Fruit fly (Drosophila melanogaster) whole organism, prepupa: Measurements from ENCODE around the gene RpS27A.

Experiments
- Blimp-1 ChIP-seq: fragments of 200-800 bp; sonication (Bioruptor generic); optimal IDR thresholded peaks from 3 replicates; lab custom pipeline; 2017; ENCODE audit warnings: missing biosample characterization, missing genetic modification characterization, mild to moderate bottlenecking, moderate library complexity, missing genetic modification reagents
- CG10631 ChIP-seq: fragments of 200-800 bp; sonication (Bioruptor generic); optimal IDR thresholded peaks from 2 replicates; lab custom pipeline; 2016; ENCODE audit warnings: missing biosample characterization, missing genetic modification characterization
- CG11762 ChIP-seq: fragments of 200-800 bp; sonication (Bioruptor generic); optimal IDR thresholded peaks from 3 replicates; lab custom pipeline; 2016; ENCODE audit warnings: missing biosample characterization, missing genetic modification characterization; ENCODE audit not compliant: insufficient read depth
- CG15336 ChIP-seq: fragments of 200-800 bp; sonication (Bioruptor generic); IDR thresholded peaks from 2 replicates; pipeline ENCODE4 v1.3.6; 2022; ENCODE audit warnings: missing biosample characterization, missing genetic modification characterization
- CG16779 ChIP-seq: fragments of 200-800 bp; sonication (Bioruptor generic); optimal IDR thresholded peaks from 3 replicates; lab custom pipeline; 2017; ENCODE audit warnings: missing biosample characterization, mild to moderate bottlenecking, missing genetic modification characterization
- CG3032 ChIP-seq: fragments of 200-800 bp; optimal IDR thresholded peaks from 2 replicates; lab custom pipeline; 2019; ENCODE audit warnings: missing biosample characterization, mild to moderate bottlenecking, missing genetic modification characterization, moderate library complexity
- CG31627 ChIP-seq: fragments of 200-800 bp; sonication (Bioruptor generic); optimal IDR thresholded peaks from 3 replicates; lab custom pipeline; 2016; ENCODE audit warnings: missing biosample characterization, missing genetic modification characterization
- CG32006 ChIP-seq: fragments of 200-800 bp; sonication (Bioruptor generic); optimal IDR thresholded peaks from 3 replicates; lab custom pipeline; 2017; ENCODE audit warnings: missing biosample characterization, mild to moderate bottlenecking, missing genetic modification characterization
- CG3919 ChIP-seq: fragments of 200-800 bp; sonication (Bioruptor generic); optimal IDR thresholded peaks from 3 replicates; lab custom pipeline; 2016; ENCODE audit warnings: missing biosample characterization, missing genetic modification characterization
- CG4318 ChIP-seq: fragments of 200-800 bp; sonication (Bioruptor generic); optimal IDR thresholded peaks from 3 replicates; lab custom pipeline; 2017; ENCODE audit warnings: missing biosample characterization, mild to moderate bottlenecking, missing genetic modification characterization
- CG6276 ChIP-seq: fragments of 200-800 bp; sonication (Bioruptor generic); optimal IDR thresholded peaks from 2 replicates; lab custom pipeline; 2017; ENCODE audit warnings: missing biosample characterization, mild to moderate bottlenecking, missing genetic modification characterization
- CG6792 ChIP-seq: fragments of 200-800 bp; sonication (Bioruptor generic); optimal IDR thresholded peaks from 3 replicates; lab custom pipeline; 2016; ENCODE audit warnings: missing biosample characterization, missing genetic modification characterization
- CG8119 ChIP-seq: fragments of 200-800 bp; sonication (Bioruptor generic); IDR thresholded peaks from 3 replicates; pipeline ENCODE4 v1.3.6; 2022; ENCODE audit warnings: missing biosample characterization, missing genetic modification characterization
- CG8319 ChIP-seq: fragments of 200-800 bp; sonication (Bioruptor generic); optimal IDR thresholded peaks from 3 replicates; lab custom pipeline; 2016; ENCODE audit warnings: missing biosample characterization, missing genetic modification characterization
- Eip75B ChIP-seq: fragments of 200-800 bp; sonication (Bioruptor generic); optimal IDR thresholded peaks from 3 replicates; lab custom pipeline; 2016; ENCODE audit warnings: missing biosample characterization, missing genetic modification characterization
- Eip78C ChIP-seq: fragments of 200-800 bp; sonication (Bioruptor generic); peaks from one replicate; lab custom pipeline; 2016; ENCODE audit warnings: missing biosample characterization, missing genetic modification characterization
- Eip93F ChIP-seq: fragments of 200-800 bp; sonication (Bioruptor generic); optimal IDR thresholded peaks from 2 replicates; lab custom pipeline; 2016; ENCODE audit warnings: missing biosample characterization, mild to moderate bottlenecking, missing genetic modification characterization
- Ets21C ChIP-seq: fragments of 200-800 bp; sonication (Bioruptor generic); optimal IDR thresholded peaks from 3 replicates; lab custom pipeline; 2016; ENCODE audit warnings: missing biosample characterization, missing genetic modification characterization
- Ets96B ChIP-seq: fragments of 200-800 bp; optimal IDR thresholded peaks from 2 replicates; lab custom pipeline; 2019; ENCODE audit warnings: missing biosample characterization, mild to moderate bottlenecking, missing genetic modification characterization, moderate library complexity
- Gug ChIP-seq: fragments of 200-800 bp; sonication (Bioruptor generic); IDR thresholded peaks from 2 replicates; pipeline ENCODE4 v1.3.6; 2022; ENCODE audit warnings: missing biosample characterization, missing genetic modification characterization
- Hr39 ChIP-seq: fragments of 200-800 bp; sonication (Bioruptor generic); optimal IDR thresholded peaks from 2 replicates; lab custom pipeline; 2016; ENCODE audit warnings: missing biosample characterization, missing genetic modification characterization
- Hr4 ChIP-seq: fragments of 200-800 bp; sonication (Bioruptor generic); optimal IDR thresholded peaks from 3 replicates; lab custom pipeline; 2016; ENCODE audit warnings: missing biosample characterization, missing genetic modification characterization
- Met ChIP-seq: fragments of 200-800 bp; sonication (Bioruptor generic); optimal IDR thresholded peaks from 3 replicates; lab custom pipeline; 2016; ENCODE audit warnings: missing biosample characterization, missing genetic modification characterization
- Smox ChIP-seq: fragments of 200-800 bp; sonication (Bioruptor generic); optimal IDR thresholded peaks from 3 replicates; lab custom pipeline; 2016; ENCODE audit warnings: missing biosample characterization, missing genetic modification characterization
- Sox102F ChIP-seq: fragments of 200-800 bp; sonication (Bioruptor generic); optimal IDR thresholded peaks from 2 replicates; lab custom pipeline; 2016; ENCODE audit warnings: missing biosample characterization, mild to moderate bottlenecking, missing genetic modification characterization
- Sox14 ChIP-seq: fragments of 200-800 bp; sonication (Bioruptor generic); optimal IDR thresholded peaks from 3 replicates; lab custom pipeline; 2016; ENCODE audit warnings: missing biosample characterization, missing genetic modification characterization
- Sox15 ChIP-seq: fragments of 200-800 bp; sonication (Bioruptor generic); optimal IDR thresholded peaks from 3 replicates; lab custom pipeline; 2016; ENCODE audit warnings: missing biosample characterization, missing genetic modification characterization
- achi ChIP-seq: fragments of 200-800 bp; sonication (Bioruptor generic); optimal IDR thresholded peaks from 3 replicates; lab custom pipeline; 2016; ENCODE audit warnings: missing biosample characterization, missing genetic modification characterization
- dsx ChIP-seq: fragments of 200-800 bp; optimal IDR thresholded peaks from 3 replicates; lab custom pipeline; 2019; ENCODE audit warnings: missing biosample characterization, mild to moderate bottlenecking, missing genetic modification characterization, moderate library complexity; ENCODE audit not compliant: poor library complexity, severe bottlenecking
- eg ChIP-seq: fragments of 200-800 bp; sonication (Bioruptor generic); IDR thresholded peaks from 3 replicates; pipeline ENCODE4 v1.3.6; 2022; ENCODE audit warnings: missing biosample characterization, missing genetic modification characterization
- esn ChIP-seq: fragments of 200-800 bp; sonication (Bioruptor generic); optimal IDR thresholded peaks from 2 replicates; lab custom pipeline; 2016; ENCODE audit warnings: missing biosample characterization, mild to moderate bottlenecking, missing genetic modification characterization, moderate library complexity
- fd85E ChIP-seq: fragments of 200-800 bp; sonication (Bioruptor generic); optimal IDR thresholded peaks from 3 replicates; lab custom pipeline; 2016; ENCODE audit warnings: missing biosample characterization, missing genetic modification characterization
- fkh ChIP-seq: fragments of 200-800 bp; sonication (Bioruptor generic); optimal IDR thresholded peaks from 3 replicates; lab custom pipeline; 2017; ENCODE audit warnings: missing biosample characterization, mild to moderate bottlenecking, missing genetic modification characterization, moderate library complexity
- lz ChIP-seq: fragments of 200-800 bp; sonication (Bioruptor generic); optimal IDR thresholded peaks from 3 replicates; lab custom pipeline; 2016; ENCODE audit warnings: missing biosample characterization, missing genetic modification characterization
- net ChIP-seq: fragments of 200-800 bp; sonication (Bioruptor generic); optimal IDR thresholded peaks from 3 replicates; lab custom pipeline; 2016; ENCODE audit warnings: missing biosample characterization, missing genetic modification characterization
- salr ChIP-seq, 2 experiments: fragments of 200-800 bp; sonication (Bioruptor generic); optimal IDR thresholded peaks; 3 replicates each; lab custom pipeline; 2016 to 2018; ENCODE audit warnings: missing biosample characterization in 2 of 2, missing genetic modification characterization in 2 of 2, mild to moderate bottlenecking in 1 of 2
- spab ChIP-seq: fragments of 200-800 bp; sonication (Bioruptor generic); optimal IDR thresholded peaks from 2 replicates; lab custom pipeline; 2017; ENCODE audit warnings: missing biosample characterization, mild to moderate bottlenecking, missing genetic modification characterization, missing genetic modification reagents
- ss ChIP-seq, 2 experiments: fragments of 200-800 bp; sonication (Bioruptor generic); optimal IDR thresholded peaks; 2 replicates in 1 of 2; 3 replicates in 1 of 2; lab custom pipeline; 2017 to 2018; ENCODE audit warnings: mild to moderate bottlenecking in 2 of 2, missing biosample characterization in 2 of 2, missing genetic modification characterization in 2 of 2, moderate library complexity in 1 of 2
- svp ChIP-seq: fragments of 200-800 bp; sonication (Bioruptor generic); peaks from one replicate; lab custom pipeline; 2016; ENCODE audit warnings: missing biosample characterization, missing genetic modification characterization
- topi ChIP-seq: fragments of 200-800 bp; sonication (Bioruptor generic); optimal IDR thresholded peaks from 3 replicates; lab custom pipeline; 2016; ENCODE audit warnings: missing biosample characterization, missing genetic modification characterization

RpS27A gene

dm6 chr2L:10386208-10386805 is 21.8 kb upstream of the RpS27A start, which contains the start of the genes Cdk1 and mRpS7 (continued):
- TF ChIP-seq achi, result peak; percentile 63
- TF ChIP-seq CG16779 (tag; lab: Kevin White, UChicago), result no peak
- peak; percentile 59 for TF ChIP-seq Ets21C (GFP tag; lab: Kevin White, UChicago)
- peak; percentile 72 for TF ChIP-seq Met (GFP tag; lab: Kevin White, UChicago)
- TF ChIP-seq CG8319, result no peak
- peak; percentile 69 for TF ChIP-seq Eip75B (GFP tag; lab: Kevin White, UChicago)
- TF ChIP-seq CG32006 (GFP tag; lab: Kevin White, UChicago), result no peak
- TF ChIP-seq Eip93F (GFP tag; lab: Kevin White, UChicago), result no peak
- no peak for TF ChIP-seq Gug (GFP tag; lab: Robert Waterston, UW)
- no peak for TF ChIP-seq Sox102F (GFP tag; lab: Kevin White, UChicago)
- no peak for TF ChIP-seq fd85E (GFP tag; lab: Kevin White, UChicago)
- no peak for TF ChIP-seq fkh (GFP tag; lab: Kevin White, UChicago)
- TF ChIP-seq esn (GFP tag; lab: Kevin White, UChicago), result peak; percentile 77
- TF ChIP-seq Hr4, result peak; percentile 73
- TF ChIP-seq lz (GFP tag; lab: Kevin White, UChicago), result peak; percentile 61
- peak; percentile 68 for TF ChIP-seq Ets96B (tag; lab: Kevin White, UChicago)
- TF ChIP-seq CG3919 (GFP tag; lab: Kevin White, UChicago), result no peak
- TF ChIP-seq dsx (GFP tag; lab: Kevin White, UChicago), result peak; percentile 57
- peak; percentile 65 for TF ChIP-seq CG15336 (GFP tag; lab: Robert Waterston, UW)
- no peak for TF ChIP-seq net
- TF ChIP-seq CG11762 (GFP tag; lab: Kevin White, UChicago), result peak; percentile 44
- peak; percentile 79; the same call in 2 of the 3 replicates for TF ChIP-seq CG8119 (GFP tag; lab: Robert Waterston, UW)
- TF ChIP-seq salr (GFP tag; optimal IDR thresholded peaks at IDR 0.05; lab: Kevin White, UChicago), result peak in 1 of 2 experiments; percentile 69
- TF ChIP-seq CG10631 (GFP tag; lab: Kevin White, UChicago), result peak; percentile 72
- TF ChIP-seq CG6276 (GFP tag; lab: Kevin White, UChicago), result no peak
- no peak for TF ChIP-seq spab (GFP tag; lab: Kevin White, UChicago)
- peak; percentile 74 for TF ChIP-seq Smox (GFP tag; lab: Kevin White, UChicago)
- peak; percentile 74 for TF ChIP-seq topi (GFP tag; lab: Kevin White, UChicago)
- peak; percentile 53 for TF ChIP-seq CG6792 (GFP tag; lab: Kevin White, UChicago)
- TF ChIP-seq CG3032 (tag; lab: Kevin White, UChicago), result peak; percentile 71
- peak in 1 of 2 experiments; percentile 68 for TF ChIP-seq ss (GFP tag; optimal IDR thresholded peaks at IDR 0.05; lab: Kevin White, UChicago)
- TF ChIP-seq eg (GFP tag; lab: Robert Waterston, UW), result no peak; the same call in 1 of the 3 replicates
- TF ChIP-seq, all 60 proteins: peak for 36

DNA sequence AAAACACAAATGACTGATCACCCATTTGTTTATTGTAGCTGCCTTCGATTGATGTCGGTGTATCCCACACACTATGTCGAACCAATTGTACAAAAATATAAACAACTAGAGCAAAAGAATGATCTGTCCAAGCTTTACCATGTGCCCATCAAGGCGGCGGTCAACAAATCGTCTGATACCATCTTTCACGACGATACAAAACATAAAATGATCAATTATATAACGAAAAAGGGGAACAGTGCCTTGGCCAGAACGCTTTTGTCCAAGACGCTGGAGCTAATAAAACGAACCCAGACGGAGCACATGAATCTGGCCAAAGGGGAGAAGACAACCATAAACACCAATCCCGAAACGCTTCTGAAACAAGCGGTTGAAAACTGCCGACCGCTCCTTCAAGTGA is 21.3 kb upstream of the RpS27A start:
- TF ChIP-seq topi (GFP tag; lab: Kevin White, UChicago), result no peak
- TF ChIP-seq dsx (GFP tag; lab: Kevin White, UChicago), result no peak
- TF ChIP-seq fkh (GFP tag; lab: Kevin White, UChicago), result no peak
- TF ChIP-seq svp (GFP tag; lab: Kevin White, UChicago), result no peak
- no peak for TF ChIP-seq Smox (GFP tag; lab: Kevin White, UChicago)
- no peak for TF ChIP-seq Sox14
- no peak for TF ChIP-seq fd85E (GFP tag; lab: Kevin White, UChicago)
- no peak for TF ChIP-seq salr (GFP tag; optimal IDR thresholded peaks at IDR 0.05; lab: Kevin White, UChicago)
- no peak for TF ChIP-seq Ets96B (tag; lab: Kevin White, UChicago)
- no peak for TF ChIP-seq Eip78C (GFP tag; lab: Kevin White, UChicago)
- no peak for TF ChIP-seq achi
- TF ChIP-seq Sox15 (GFP tag; lab: Kevin White, UChicago), result no peak
- TF ChIP-seq CG6792 (GFP tag; lab: Kevin White, UChicago), result no peak
- TF ChIP-seq CG31627 (GFP tag; lab: Kevin White, UChicago), result no peak
- no peak for TF ChIP-seq CG4318 (GFP tag; lab: Kevin White, UChicago)
- TF ChIP-seq Hr39 (GFP tag; lab: Kevin White, UChicago), result no peak
- no peak for TF ChIP-seq Blimp-1 (GFP tag; lab: Kevin White, UChicago)
- TF ChIP-seq Eip93F (GFP tag; lab: Kevin White, UChicago), result no peak
- no peak for TF ChIP-seq CG8319
